Worm (Caenorhabditis elegans) whole organism, L1 larva: Measurements from ENCODE around the gene F58E2.3.

ENCODE experiments used
- ama-1 ChIP-seq: fragments of 150-350 bp; optimal IDR thresholded peaks from 2 replicates; lab custom pipeline; 2014
- ceh-8 ChIP-seq: fragments of 200-800 bp; sonication (Bioruptor generic); optimal IDR thresholded peaks from 2 replicates; lab custom pipeline; 2018; ENCODE audit warnings: mild to moderate bottlenecking, missing genetic modification characterization, moderate library complexity, missing compliant biosample characterization
- skn-1 ChIP-seq: fragments of 150-350 bp; optimal IDR thresholded peaks from 2 replicates; lab custom pipeline; 2014; ENCODE audit warnings: missing biosample characterization, missing genetic modification characterization

DNA sequence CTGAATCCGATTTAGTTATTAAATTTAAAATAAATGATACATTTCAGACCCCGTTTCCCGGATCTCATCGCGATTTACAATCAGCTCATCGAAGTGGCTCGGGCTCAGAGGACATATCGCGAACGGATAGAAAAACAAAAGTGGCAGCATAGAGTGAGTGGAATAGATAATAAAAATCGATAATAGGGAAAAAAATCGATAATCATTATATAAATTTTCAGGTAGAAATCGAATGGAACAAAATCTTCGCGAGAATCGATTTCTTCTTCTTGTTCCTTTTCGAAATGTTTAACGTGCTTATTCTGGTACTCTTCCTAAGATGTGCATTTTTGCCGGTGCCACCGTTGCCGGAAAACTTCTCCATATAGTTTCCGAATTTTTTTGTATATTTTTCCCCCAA lies 48.5 kb upstream of the F58E2.3 start:
- TF ChIP-seq skn-1 (tag; lab: Kevin White, UChicago): no peak
- TF ChIP-seq ceh-8: no peak
- TF ChIP-seq ama-1 (lab: Kevin White, UChicago): no peak
